Worm (Caenorhabditis elegans) whole organism, L4 larva: Measurements from ENCODE around the gene cyp-14A4.

Experiments
- ama-1 ChIP-seq: fragments of 150-350 bp; optimal IDR thresholded peaks from 2 replicates; lab custom pipeline; 2014; ENCODE audit warnings: inconsistent platforms, mixed read lengths
- ceh-82 ChIP-seq: sonication (generic microtip); optimal IDR thresholded peaks from 2 replicates; lab custom pipeline; 2017; ENCODE audit warnings: missing biosample characterization, missing genetic modification characterization
- daf-12 ChIP-seq: fragments of 150-350 bp; optimal IDR thresholded peaks from 2 replicates; lab custom pipeline; 2014; ENCODE audit warnings: missing biosample characterization, missing genetic modification reagents, missing genetic modification characterization
- dve-1 ChIP-seq: sonication (generic microtip); optimal IDR thresholded peaks from 2 replicates; lab custom pipeline; 2017; ENCODE audit warnings: antibody characterized with exemption, mild to moderate bottlenecking, missing genetic modification characterization, missing compliant biosample characterization; ENCODE audit not compliant: insufficient read depth
- mdl-1 ChIP-seq, 2 experiments: fragments of 150-350 bp in 1 of 2; sonication (generic microtip) in 1 of 2; optimal IDR thresholded peaks; 2 replicates each; lab custom pipeline; 2014 to 2017; ENCODE audit warnings: missing biosample characterization in 2 of 2, missing genetic modification characterization in 2 of 2
- pqm-1 ChIP-seq: sonication (generic microtip); optimal IDR thresholded peaks from 2 replicates; lab custom pipeline; 2017; ENCODE audit warnings: missing biosample characterization, missing genetic modification characterization
- rbr-2 ChIP-seq: sonication (generic microtip); optimal IDR thresholded peaks from 2 replicates; lab custom pipeline; 2016; ENCODE audit warnings: missing genotype, missing genetic modification characterization, missing compliant biosample characterization
- snpc-4 ChIP-seq: fragments of 150-350 bp; optimal IDR thresholded peaks from 2 replicates; lab custom pipeline; 2014; ENCODE audit warnings: missing biosample characterization, missing genetic modification characterization
- unc-130 ChIP-seq: sonication (generic microtip); optimal IDR thresholded peaks from 2 replicates; lab custom pipeline; 2016; ENCODE audit warnings: missing genetic modification reagents, missing genetic modification characterization, missing compliant biosample characterization
- ztf-11 ChIP-seq: fragments of 150-350 bp; optimal IDR thresholded peaks from 2 replicates; lab custom pipeline; 2014; ENCODE audit warnings: missing biosample characterization, missing genetic modification characterization

DNA sequence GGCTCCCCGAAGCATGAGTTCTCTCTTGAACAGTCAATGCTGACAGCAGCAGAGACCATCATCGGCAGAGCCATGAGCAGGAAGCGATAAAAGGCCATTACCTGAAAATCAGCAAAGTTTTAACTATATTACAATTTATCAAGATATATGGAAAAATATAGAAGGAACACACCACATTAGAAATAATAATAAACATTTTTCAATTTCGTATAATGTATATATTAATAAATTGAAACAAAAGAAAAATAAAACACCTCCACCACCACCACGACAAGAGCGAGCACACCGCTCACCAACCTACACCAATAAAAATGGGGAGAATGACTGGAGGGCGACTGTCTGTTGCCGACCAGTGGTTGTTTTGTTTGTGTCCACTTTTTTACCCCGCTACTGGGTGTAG lies 2.5 kb upstream of the cyp-14A4 start, which contains the start of gene R04D3.2:
- TF ChIP-seq pqm-1 (tag; lab: Kevin White, UChicago), result no peak
- no peak for TF ChIP-seq unc-130 (GFP tag; lab: Kevin White, UChicago)
- TF ChIP-seq ceh-82, result no peak
- no peak for TF ChIP-seq rbr-2 (tag; lab: Kevin White, UChicago)
- TF ChIP-seq daf-12 (tag; lab: Kevin White, UChicago), result no peak
- TF ChIP-seq ama-1 (lab: Kevin White, UChicago), result no peak
- no peak for TF ChIP-seq snpc-4 (tag; lab: Kevin White, UChicago)
- TF ChIP-seq mdl-1 (tag; optimal IDR thresholded peaks at IDR 0.05; lab: Kevin White, UChicago), result no peak
- no peak for TF ChIP-seq dve-1 (tag; lab: Kevin White, UChicago)
- TF ChIP-seq ztf-11, result no peak
